Fruit fly (Drosophila melanogaster): Measurements from ENCODE around the gene CG6972.

The CG6972 gene

DNA sequence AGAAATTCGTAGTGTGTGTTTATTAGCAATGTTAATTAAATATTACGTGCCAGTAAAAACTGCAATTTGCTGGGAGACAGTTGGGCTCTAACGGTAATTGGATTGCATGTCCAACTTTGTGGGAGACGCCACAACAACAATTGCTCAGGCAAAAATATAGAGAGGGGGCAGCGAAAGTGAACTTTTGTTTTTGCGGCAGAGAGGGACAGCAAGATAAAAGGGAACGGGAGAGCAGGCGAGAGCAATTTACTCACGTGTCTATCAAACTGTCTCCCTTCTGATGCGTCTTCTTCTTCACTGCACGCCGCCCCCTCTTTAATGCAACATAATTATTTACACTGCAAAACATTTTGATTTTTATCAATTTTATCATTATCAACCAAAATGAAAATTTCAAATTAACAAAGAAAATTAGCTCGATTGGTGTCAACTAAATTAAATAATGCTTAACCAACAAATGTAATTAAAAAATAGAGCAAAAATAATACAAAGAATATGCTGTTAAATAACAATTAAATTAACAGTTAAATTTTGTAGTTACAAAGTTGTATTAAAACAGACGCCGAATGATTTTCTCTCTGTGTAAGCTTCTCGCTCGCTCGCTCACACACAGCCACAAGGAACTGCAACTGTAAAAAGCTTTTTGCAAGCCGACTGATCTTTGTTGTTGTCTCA, 34.4 kb upstream of the CG6972 start (continued):
- TF ChIP-seq acj6 (GFP tag; optimal IDR thresholded peaks at IDR 0.05) (peak; percentile 94), CG10631 (GFP tag; optimal IDR thresholded peaks at IDR 0.05) (peak; percentile 92), CG6163 (GFP tag; IDR thresholded peaks at IDR 0.05) (peak; percentile 93), CG15336 (GFP tag; IDR thresholded peaks at IDR 0.05) (peak; percentile 95), achi (GFP tag; optimal IDR thresholded peaks at IDR 0.05) (peak; percentile 93), CG7368 (GFP tag; optimal IDR thresholded peaks at IDR 0.05) (peak; percentile 93), spab (GFP tag; optimal IDR thresholded peaks at IDR 0.05) (peak; percentile 95), Sox14 (GFP tag; optimal IDR thresholded peaks at IDR 0.05) (peak; percentile 96), Eip78C (GFP tag) (peak; percentile 99), CG8119 (GFP tag; IDR thresholded peaks at IDR 0.05) (peak; percentile 96), salr (GFP tag; optimal IDR thresholded peaks at IDR 0.05) (peak; percentile 82 to 97), pdm3 (GFP tag; optimal IDR thresholded peaks at IDR 0.05) (peak; percentile 97), Blimp-1 (GFP tag; optimal IDR thresholded peaks at IDR 0.05) (peak; percentile 97), CG11294 (GFP tag; IDR thresholded peaks at IDR 0.05) (peak; percentile 88), Hr4 (GFP tag; optimal IDR thresholded peaks at IDR 0.05) (peak; percentile 95), CG10669 (GFP tag; optimal IDR thresholded peaks at IDR 0.05) (peak; percentile 93), eg (GFP tag; IDR thresholded peaks at IDR 0.05) (peak; percentile 93), fkh (GFP tag; optimal IDR thresholded peaks at IDR 0.05) (peak; percentile 1), CG9139 (GFP tag; optimal IDR thresholded peaks at IDR 0.05) (peak; percentile 91), CG6808 (GFP tag; optimal IDR thresholded peaks at IDR 0.05) (peak; percentile 97), Smox (GFP tag; optimal IDR thresholded peaks at IDR 0.05) (peak; percentile 95), CG8632 (GFP tag; optimal IDR thresholded peaks at IDR 0.05) (peak; percentile 92), CG3919 (GFP tag; optimal IDR thresholded peaks at IDR 0.05) (peak; percentile 97), ss (GFP tag; optimal IDR thresholded peaks at IDR 0.05) (peak; percentile 91 to 96), CG8319 (GFP tag; optimal IDR thresholded peaks at IDR 0.05) (peak; percentile 94)

DNA sequence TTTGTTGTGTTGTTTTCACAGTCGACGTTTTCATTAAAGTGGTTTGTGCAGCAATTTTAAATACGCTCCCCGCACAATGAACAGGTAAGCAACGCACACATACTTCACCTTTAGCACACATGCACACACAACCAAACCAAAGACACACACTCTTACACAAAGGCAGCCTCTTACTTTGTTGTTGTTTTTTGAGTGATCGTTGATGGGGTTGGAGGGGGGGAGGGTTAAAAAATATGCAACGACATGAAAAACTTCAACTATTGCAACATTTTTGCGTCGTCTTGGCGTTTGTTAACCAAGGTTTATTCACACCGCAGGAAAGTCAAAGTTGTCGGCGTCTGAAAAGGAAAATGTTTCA, 33.9 kb upstream of the CG6972 start:
- TF ChIP-seq CG31627 (GFP tag; optimal IDR thresholded peaks at IDR 0.05) (no peak), eg (GFP tag; IDR thresholded peaks at IDR 0.05) (no peak), fd59A (GFP tag; optimal IDR thresholded peaks at IDR 0.05) (no peak), CG32006 (GFP tag; optimal IDR thresholded peaks at IDR 0.05) (no peak), lz (GFP tag; optimal IDR thresholded peaks at IDR 0.05) (no peak), Hr39 (GFP tag; optimal IDR thresholded peaks at IDR 0.05) (no peak), OdsH (GFP tag; optimal IDR thresholded peaks at IDR 0.05) (no peak), topi (GFP tag; optimal IDR thresholded peaks at IDR 0.05) (no peak), Blimp-1 (GFP tag; optimal IDR thresholded peaks at IDR 0.05) (no peak), CG3919 (GFP tag; optimal IDR thresholded peaks at IDR 0.05) (no peak)

DNA sequence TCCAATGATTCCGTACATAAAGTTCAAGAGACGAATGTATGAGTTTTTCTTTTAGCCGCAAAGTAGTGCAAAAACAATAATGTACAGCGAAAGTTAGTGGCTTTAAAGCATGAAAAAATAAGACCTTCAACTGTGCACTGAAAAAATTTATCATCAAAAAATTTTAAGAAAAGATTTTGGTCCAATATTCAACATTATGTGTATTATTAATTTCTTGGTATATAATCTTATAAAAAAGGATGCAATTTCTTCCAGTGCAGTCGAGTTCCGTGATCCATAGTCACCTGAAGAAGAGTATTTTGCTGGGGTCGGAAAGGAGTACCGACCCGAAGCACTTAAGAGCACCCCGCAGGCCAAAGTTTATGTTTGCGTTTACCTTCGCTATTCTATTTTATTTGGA, 33.2 kb upstream of the CG6972 start:
- peak; percentile 46 for TF ChIP-seq CG34406 (GFP tag; optimal IDR thresholded peaks at IDR 0.05)
- TF ChIP-seq Sox14 (GFP tag; optimal IDR thresholded peaks at IDR 0.05): peak; percentile 18
- TF ChIP-seq cyc (GFP tag; optimal IDR thresholded peaks at IDR 0.05): no peak
- peak; percentile 25 for TF ChIP-seq CG31627 (GFP tag; optimal IDR thresholded peaks at IDR 0.05)
- TF ChIP-seq CG8119 (GFP tag; IDR thresholded peaks at IDR 0.05): peak; percentile 76
- TF ChIP-seq vri (GFP tag; optimal IDR thresholded peaks at IDR 0.05): no peak
- TF ChIP-seq Hr39 (GFP tag; optimal IDR thresholded peaks at IDR 0.05): peak; percentile 26
- peak; percentile 8 for TF ChIP-seq CG10631 (GFP tag; optimal IDR thresholded peaks at IDR 0.05)
- no peak for TF ChIP-seq fkh (GFP tag; optimal IDR thresholded peaks at IDR 0.05)
- peak; percentile 6 for TF ChIP-seq CG7368 (GFP tag; optimal IDR thresholded peaks at IDR 0.05)
- no peak for TF ChIP-seq CG11762 (GFP tag; optimal IDR thresholded peaks at IDR 0.05; ENCODE audit: insufficient read depth)
- peak; percentile 92 for TF ChIP-seq Eip78C (GFP tag)
- peak in 1 of 2 experiments; percentile 37 for TF ChIP-seq salr (GFP tag; optimal IDR thresholded peaks at IDR 0.05)
- peak; percentile 38 for TF ChIP-seq CG6276 (GFP tag; optimal IDR thresholded peaks at IDR 0.05)
- no peak for TF ChIP-seq CG1621 (tag; optimal IDR thresholded peaks at IDR 0.05)
- no peak for TF ChIP-seq spab (GFP tag; optimal IDR thresholded peaks at IDR 0.05)
- no peak for TF ChIP-seq CG8319 (GFP tag; optimal IDR thresholded peaks at IDR 0.05)
- TF ChIP-seq Smox (GFP tag; optimal IDR thresholded peaks at IDR 0.05): peak; percentile 37
- peak; percentile 19 for TF ChIP-seq topi (GFP tag; optimal IDR thresholded peaks at IDR 0.05)
- TF ChIP-seq CG9139 (GFP tag; optimal IDR thresholded peaks at IDR 0.05): no peak
- TF ChIP-seq CG32006 (GFP tag; optimal IDR thresholded peaks at IDR 0.05): peak; percentile 69
- no peak for TF ChIP-seq Ets21C (GFP tag; optimal IDR thresholded peaks at IDR 0.05)
- peak; percentile 10 for TF ChIP-seq Sox15 (GFP tag; optimal IDR thresholded peaks at IDR 0.05)
- peak; percentile 69 for TF ChIP-seq svp (GFP tag)
- TF ChIP-seq esn (GFP tag; optimal IDR thresholded peaks at IDR 0.05): peak; percentile 29
- TF ChIP-seq achi (GFP tag; optimal IDR thresholded peaks at IDR 0.05): peak; percentile 53
- peak; percentile 80 for TF ChIP-seq CG15336 (GFP tag; IDR thresholded peaks at IDR 0.05)
- 0 out of 2 replicates have a peak, but pooled peaks have one; percentile 27 for TF ChIP-seq Gug (GFP tag; IDR thresholded peaks at IDR 0.05)
- TF ChIP-seq OdsH (GFP tag; optimal IDR thresholded peaks at IDR 0.05): peak; percentile 60
- TF ChIP-seq CG10669 (GFP tag; optimal IDR thresholded peaks at IDR 0.05): no peak
- TF ChIP-seq dsx (GFP tag; optimal IDR thresholded peaks at IDR 0.05; ENCODE audit: poor library complexity, severe bottlenecking): no peak

Data from whole organism, prepupa.